Fruit fly (Drosophila melanogaster) ovary, adult (tissue): ENCODE results near the gene amd.

Experiments
- CG17801 ChIP-seq: fragments of 200-800 bp; optimal IDR thresholded peaks from 2 replicates; lab custom pipeline; 2019; ENCODE audit warnings: missing biosample characterization, mild to moderate bottlenecking, missing genetic modification characterization, moderate library complexity; ENCODE audit not compliant: partially characterized antibody

Gene amd

dm6 chr2L:19133465-19134365 lies 23.8 kb downstream of the amd start, which contains the start of gene brat:
Gene brat, plus strand, starts transcription at chr2L:19133816.
- peak; percentile 33 for TF ChIP-seq CG17801 (GFP tag; lab: Kevin White, UChicago)

- no peak for TF ChIP-seq CG17801 (GFP tag; lab: Kevin White, UChicago)
Measured at dm6 chr2L:19134366-19134689, 24.4 kb downstream of the amd start.

dm6 chr2L:19134814-19135523 lies 25.0 kb downstream of the amd start, which contains the start of gene Polr1D:
Gene Polr1D, minus strand, starts transcription at chr2L:19135233.
- no peak for TF ChIP-seq CG17801 (GFP tag; lab: Kevin White, UChicago)

dm6 chr2L:19135955-19136677 lies 26.2 kb downstream of the amd start:
- TF ChIP-seq CG17801 (GFP tag; lab: Kevin White, UChicago) = no peak

dm6 chr2L:19136735-19137134 lies 26.8 kb downstream of the amd start:
- TF ChIP-seq CG17801 (GFP tag; lab: Kevin White, UChicago) = peak; percentile 66

dm6 chr2L:19137494-19138360 lies 27.8 kb downstream of the amd start:
- no peak for TF ChIP-seq CG17801 (GFP tag; lab: Kevin White, UChicago)

dm6 chr2L:19138361-19139041 lies 28.5 kb downstream of the amd start:
- TF ChIP-seq CG17801 (GFP tag; lab: Kevin White, UChicago) = no peak

dm6 chr2L:19139751-19140150 lies 29.8 kb downstream of the amd start:
- TF ChIP-seq CG17801 (GFP tag; lab: Kevin White, UChicago) = no peak

dm6 chr2L:19140257-19140983 lies 30.5 kb downstream of the amd start:
- no peak for TF ChIP-seq CG17801 (GFP tag; lab: Kevin White, UChicago)

- peak; percentile 79 for TF ChIP-seq CG17801 (GFP tag; lab: Kevin White, UChicago)
Measured at dm6 chr2L:19140984-19141262, 31.0 kb downstream of the amd start.

- TF ChIP-seq CG17801 (GFP tag; lab: Kevin White, UChicago) = peak; percentile 86
Measured at dm6 chr2L:19141435-19142126, 31.6 kb downstream of the amd start.

- TF ChIP-seq CG17801 (GFP tag; lab: Kevin White, UChicago) = no peak
Measured at dm6 chr2L:19142176-19142870, 32.4 kb downstream of the amd start.
